Worm (Caenorhabditis elegans): Measurements from ENCODE around the gene nspb-8.

The nspb-8 gene

DNA sequence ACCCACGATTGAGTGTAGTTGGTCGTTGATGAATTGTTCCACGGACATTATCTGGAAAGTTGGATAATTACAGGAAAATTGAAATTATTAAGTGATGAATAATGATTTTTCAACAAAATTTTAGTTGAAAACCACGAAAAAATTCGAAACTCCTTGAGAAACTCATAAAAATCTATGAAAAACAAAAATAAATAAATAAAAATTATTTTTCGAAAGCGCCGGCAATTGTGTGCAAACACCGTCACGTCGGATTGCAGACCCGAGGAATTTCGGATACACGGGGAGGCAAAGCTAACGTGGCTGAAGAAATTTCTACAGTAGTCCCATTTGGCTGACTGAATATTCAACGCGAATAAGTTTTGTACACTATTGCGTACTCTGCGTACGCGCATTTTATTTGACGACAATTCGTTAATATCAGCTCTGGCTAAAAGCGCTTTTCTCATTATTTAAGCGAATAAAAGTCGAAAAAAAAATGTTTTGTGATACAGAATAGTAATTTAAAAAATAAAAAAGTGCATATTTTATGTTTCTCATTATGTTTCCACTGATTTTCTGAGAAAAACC is 18.8 kb downstream of the nspb-8 start, which contains the start of gene mog-4 (continued):
- TF ChIP-seq ztf-25 (GFP tag; IDR thresholded peaks at IDR 0.05) (peak; percentile 100), nhr-90 (tag; optimal IDR thresholded peaks at IDR 0.05) (peak; percentile 64), xnd-1 (tag; optimal IDR thresholded peaks at IDR 0.05) (peak; percentile 86), lin-40 (tag; optimal IDR thresholded peaks at IDR 0.05) (peak; percentile 98), rec-8 (tag; optimal IDR thresholded peaks at IDR 0.05) (peak; percentile 62 to 86), lir-1 (GFP tag; conservative IDR thresholded peaks at IDR 0.05) (peak; percentile 99), madf-3 (GFP tag; IDR thresholded peaks at IDR 0.05) (peak; percentile 98), lag-1 (GFP tag; IDR thresholded peaks at IDR 0.05) (peak; percentile 99), efl-1 (GFP tag; optimal IDR thresholded peaks at IDR 0.05) (peak; percentile 65), B0336.3 (GFP tag; IDR thresholded peaks at IDR 0.05) (peak; percentile 92), him-1 (tag; optimal IDR thresholded peaks at IDR 0.05) (peak; percentile 84), nhr-27 (tag; optimal IDR thresholded peaks at IDR 0.05) (peak; percentile 58), lin-54 (GFP tag; optimal IDR thresholded peaks at IDR 0.05) (peak; percentile 97), ztf-3 (GFP tag; optimal IDR thresholded peaks at IDR 0.05) (peak; percentile 81), attf-5 (GFP tag; optimal IDR thresholded peaks at IDR 0.05) (peak; percentile 99), Y95B8A.8 (GFP tag; IDR thresholded peaks at IDR 0.05) (peak; percentile 99), ceh-58 (GFP tag; IDR thresholded peaks at IDR 0.05) (0 out of 2 replicates have a peak, but pooled peaks have one; percentile 15), C17E4.6 (GFP tag; IDR thresholded peaks at IDR 0.05) (peak; percentile 100), egrh-3 (GFP tag; IDR thresholded peaks at IDR 0.05) (peak; percentile 90), tlf-1 (GFP tag; optimal IDR thresholded peaks at IDR 0.05) (peak; percentile 98), die-1 (tag; optimal IDR thresholded peaks at IDR 0.05) (peak; percentile 45), snpc-4 (GFP tag; optimal IDR thresholded peaks at IDR 0.05) (peak; percentile 31), snpc-4 (tag; optimal IDR thresholded peaks at IDR 0.05) (peak; percentile 41 to 91 (median 72)), lin-26 (GFP tag; IDR thresholded peaks at IDR 0.05) (peak; percentile 98)

- no peak for TF ChIP-seq cebp-1 (GFP tag; IDR thresholded peaks at IDR 0.05)
- no peak for TF ChIP-seq cebp-1 (tag; optimal IDR thresholded peaks at IDR 0.05)
- TF ChIP-seq ztf-22 (GFP tag; optimal IDR thresholded peaks at IDR 0.05) = no peak
- TF ChIP-seq F52B5.7 (tag; optimal IDR thresholded peaks at IDR 0.05) = no peak
- TF ChIP-seq B0035.1 (tag; optimal IDR thresholded peaks at IDR 0.05) = no peak
- TF ChIP-seq nhr-179 (tag; optimal IDR thresholded peaks at IDR 0.05) = no peak
- no peak for TF ChIP-seq ztf-25 (GFP tag; IDR thresholded peaks at IDR 0.05)
- no peak for TF ChIP-seq mxl-1 (tag; optimal IDR thresholded peaks at IDR 0.05)
- TF ChIP-seq attf-5 (GFP tag; optimal IDR thresholded peaks at IDR 0.05) = no peak
- TF ChIP-seq B0336.3 (GFP tag; IDR thresholded peaks at IDR 0.05) = no peak
- TF ChIP-seq C17E4.6 (GFP tag; IDR thresholded peaks at IDR 0.05) = no peak
- TF ChIP-seq nhr-90 (tag; optimal IDR thresholded peaks at IDR 0.05) = no peak
Measured at ce11 chrII:14555019-14555418, 25.4 kb downstream of the nspb-8 start.

DNA sequence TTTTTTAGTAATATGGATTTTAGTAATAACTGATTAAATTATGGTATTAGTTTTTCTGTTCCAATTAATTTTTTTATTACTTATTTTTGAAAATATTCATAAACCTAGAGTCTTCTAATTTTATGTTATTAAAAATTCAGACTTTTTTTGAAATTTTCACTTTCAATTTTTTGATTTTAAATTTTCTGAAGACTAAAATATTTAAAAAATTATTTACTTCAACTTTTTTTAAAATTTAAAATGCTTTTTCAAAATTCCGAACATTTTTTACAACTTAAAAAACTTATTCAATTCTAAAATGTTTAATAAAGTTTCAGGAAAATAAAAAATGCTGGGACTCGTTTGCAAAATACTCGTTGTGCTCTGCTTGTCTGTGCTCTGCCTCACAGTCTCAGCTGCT is 29.8 kb downstream of the nspb-8 start, which contains the start of gene nlp-41:
nlp-41 (plus strand) TSS at position 301 of the 400 bp plus-strand sequence.
- TF ChIP-seq B0019.2 (GFP tag; conservative IDR thresholded peaks at IDR 0.05) (no peak), lsl-1 (GFP tag; optimal IDR thresholded peaks at IDR 0.05) (no peak), lin-26 (GFP tag; IDR thresholded peaks at IDR 0.05) (no peak), mel-28 (tag; optimal IDR thresholded peaks at IDR 0.05; ENCODE audit: borderline replicate concordance) (no peak), pha-4 (tag; optimal IDR thresholded peaks at IDR 0.05) (no peak), ztf-18 (tag; optimal IDR thresholded peaks at IDR 0.05) (no peak), mcd-1 (GFP tag; IDR thresholded peaks at IDR 0.05) (no peak), ama-1 (optimal IDR thresholded peaks at IDR 0.05) (no peak), ama-1 (GFP tag; optimal IDR thresholded peaks at IDR 0.05) (no peak), madf-8 (GFP tag; conservative IDR thresholded peaks at IDR 0.05) (no peak), atf-7 (tag; optimal IDR thresholded peaks at IDR 0.05) (no peak), lin-35 (GFP tag; optimal IDR thresholded peaks at IDR 0.05) (no peak), K11D2.4 (GFP tag; IDR thresholded peaks at IDR 0.05) (no peak), Y53F4B.3 (GFP tag; IDR thresholded peaks at IDR 0.05) (no peak), lir-1 (GFP tag; conservative IDR thresholded peaks at IDR 0.05) (no peak), tlf-1 (GFP tag; optimal IDR thresholded peaks at IDR 0.05) (no peak)

All from whole organism, young adult.